Worm (Caenorhabditis elegans): ENCODE measurements around the gene F43C11.2.

ce11 chrII:2393821-2394220 is 39.2 kb downstream of the F43C11.2 start, which contains the start of gene F16G10.11:
- TF ChIP-seq F49E8.2 (tag; optimal IDR thresholded peaks at IDR 0.05; ENCODE audit: insufficient read depth) (no peak), rec-8 (tag; optimal IDR thresholded peaks at IDR 0.05) (no peak), attf-5 (GFP tag; optimal IDR thresholded peaks at IDR 0.05) (no peak), ceh-91 (GFP tag; IDR thresholded peaks at IDR 0.05) (no peak)

All from whole organism, young adult.